Fruit fly (Drosophila melanogaster): Measurements from ENCODE around the gene kek6.

kek6 gene

DNA sequence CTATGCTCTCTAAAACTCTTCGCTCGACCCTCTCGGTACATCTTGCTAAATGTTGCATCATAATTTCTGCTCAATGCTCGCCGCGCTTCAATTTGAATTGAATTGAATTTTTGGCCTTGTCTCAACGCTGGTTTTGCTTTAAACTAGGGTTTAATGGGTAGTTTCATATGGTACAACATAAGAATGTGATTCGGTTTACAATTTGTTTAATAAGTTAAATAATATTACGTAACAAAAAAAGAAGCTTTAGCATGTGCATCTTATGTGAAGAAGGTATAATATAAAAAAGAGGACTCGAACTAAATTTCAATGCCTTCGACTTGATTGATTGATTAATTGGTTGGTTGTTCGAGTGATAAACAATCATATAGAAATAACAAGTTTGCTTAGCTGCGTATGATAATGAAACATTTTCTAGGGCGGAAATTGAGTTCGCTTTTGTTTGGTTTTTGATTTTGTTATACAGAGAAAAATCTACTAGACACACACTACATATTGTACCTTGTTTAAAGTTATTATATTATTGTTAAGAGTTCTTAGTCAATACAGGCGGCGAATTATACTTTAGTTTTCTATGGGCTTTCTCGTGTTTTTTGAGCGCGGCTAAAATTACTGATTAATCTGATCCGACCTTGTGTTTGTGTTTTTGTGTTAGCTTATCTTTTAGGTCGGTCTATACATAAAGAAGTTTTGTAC lies 24.1 kb upstream of the kek6 start:
- no peak for TF ChIP-seq Jra (GFP tag; optimal IDR thresholded peaks at IDR 0.05)
- TF ChIP-seq Hr78 (GFP tag; optimal IDR thresholded peaks at IDR 0.05) = no peak
- no peak for TF ChIP-seq dmrt93B (GFP tag; optimal IDR thresholded peaks at IDR 0.05)
- no peak for TF ChIP-seq Mio (GFP tag; optimal IDR thresholded peaks at IDR 0.05)
- no peak for TF ChIP-seq Dfd (GFP tag; optimal IDR thresholded peaks at IDR 0.05)
- TF ChIP-seq dl (GFP tag; optimal IDR thresholded peaks at IDR 0.05; ENCODE audit: insufficient read depth in 1 of 2, partially characterized antibody in 2 of 2) = no peak
- no peak for TF ChIP-seq psq (GFP tag; optimal IDR thresholded peaks at IDR 0.05)
- no peak for TF ChIP-seq brk (GFP tag; optimal IDR thresholded peaks at IDR 0.05)
- TF ChIP-seq tai (GFP tag; optimal IDR thresholded peaks at IDR 0.05) = no peak
- TF ChIP-seq Dif (GFP tag; optimal IDR thresholded peaks at IDR 0.05; ENCODE audit: partially characterized antibody) = no peak
- no peak for TF ChIP-seq Vsx2 (GFP tag; optimal IDR thresholded peaks at IDR 0.05; ENCODE audit: partially characterized antibody)
- TF ChIP-seq CG32264 (GFP tag; optimal IDR thresholded peaks at IDR 0.05) = no peak

DNA sequence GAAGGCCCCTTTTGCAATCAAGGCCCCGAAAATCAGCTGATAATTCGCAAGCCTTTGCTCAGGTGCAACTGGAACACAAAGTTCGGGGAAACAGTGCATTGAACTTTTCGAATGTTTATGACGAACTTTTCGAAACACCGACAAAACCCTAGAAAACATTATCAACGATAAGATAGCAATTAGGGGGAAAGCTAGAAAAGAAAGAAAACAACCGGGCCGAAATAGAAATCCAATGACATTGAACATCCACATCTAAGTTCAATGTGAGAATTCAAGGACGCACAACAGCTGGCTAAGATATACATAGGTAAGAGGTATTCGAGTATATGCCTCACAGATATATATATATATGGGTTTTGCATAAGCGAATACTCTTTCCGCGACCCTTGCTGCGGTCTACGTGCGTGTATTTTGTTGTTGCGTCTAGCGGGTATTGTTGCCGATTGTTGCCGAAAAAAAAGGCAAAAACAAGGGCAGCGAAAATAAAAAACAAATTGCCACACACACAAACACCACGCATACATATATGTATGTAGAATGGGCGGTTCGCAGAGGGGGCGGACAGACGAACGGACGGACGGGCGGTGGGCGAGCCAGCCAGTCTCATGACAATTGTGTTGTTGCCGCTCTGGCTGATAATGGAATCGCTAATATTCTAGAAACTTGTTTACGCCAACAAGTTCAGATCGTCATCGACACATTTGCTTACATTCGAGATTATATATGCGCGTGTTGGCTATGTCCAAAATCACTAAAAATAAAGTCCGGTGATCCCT lies 22.2 kb upstream of the kek6 start:
- TF ChIP-seq h (GFP tag; optimal IDR thresholded peaks at IDR 0.05) (peak; percentile 35), Jra (GFP tag; optimal IDR thresholded peaks at IDR 0.05) (no peak), jim (GFP tag; optimal IDR thresholded peaks at IDR 0.05) (no peak), br (GFP tag; optimal IDR thresholded peaks at IDR 0.05) (peak; percentile 69), sage (GFP tag; optimal IDR thresholded peaks at IDR 0.05) (peak; percentile 43), Hr83 (GFP tag; optimal IDR thresholded peaks at IDR 0.05; ENCODE audit: poor library complexity, severe bottlenecking) (peak; percentile 23), dmrt93B (GFP tag; optimal IDR thresholded peaks at IDR 0.05) (no peak), Dif (GFP tag; optimal IDR thresholded peaks at IDR 0.05; ENCODE audit: partially characterized antibody) (no peak), Rel (GFP tag; optimal IDR thresholded peaks at IDR 0.05) (peak; percentile 30), Rel (tag; optimal IDR thresholded peaks at IDR 0.05) (no peak), Hnf4 (GFP tag; optimal IDR thresholded peaks at IDR 0.05) (peak; percentile 44), Sp1 (GFP tag; optimal IDR thresholded peaks at IDR 0.05) (peak; percentile 48)

DNA sequence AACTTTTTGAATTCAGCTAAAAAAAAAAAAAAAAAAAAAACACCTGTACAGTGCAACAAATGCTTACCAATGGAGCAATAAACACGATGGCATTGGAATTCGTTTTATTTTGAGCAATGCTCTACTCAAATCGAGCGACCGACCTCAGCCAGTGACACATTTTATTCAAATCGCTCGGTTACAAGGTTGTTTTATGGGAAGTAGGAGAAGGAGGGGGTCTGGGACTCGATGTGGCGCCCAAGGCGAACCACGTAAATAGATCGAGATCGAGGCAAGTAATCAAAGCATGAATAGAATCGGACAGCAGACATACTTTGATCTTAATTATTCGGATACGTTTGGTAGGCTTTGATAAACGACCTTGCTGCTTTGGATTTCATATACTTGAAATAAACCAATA lies 18.7 kb upstream of the kek6 start:
- no peak for TF ChIP-seq CrebA (GFP tag; optimal IDR thresholded peaks at IDR 0.05; ENCODE audit: borderline replicate concordance)
- no peak for TF ChIP-seq Vsx2 (GFP tag; optimal IDR thresholded peaks at IDR 0.05; ENCODE audit: partially characterized antibody)
- TF ChIP-seq CG9705 (GFP tag; optimal IDR thresholded peaks at IDR 0.05) = no peak
- no peak for TF ChIP-seq HLH106 (tag; optimal IDR thresholded peaks at IDR 0.05)
- TF ChIP-seq N (GFP tag; optimal IDR thresholded peaks at IDR 0.05) = no peak
- TF ChIP-seq dl (GFP tag; optimal IDR thresholded peaks at IDR 0.05; ENCODE audit: insufficient read depth in 1 of 2, partially characterized antibody in 2 of 2) = no peak
- no peak for TF ChIP-seq foxo (GFP tag; optimal IDR thresholded peaks at IDR 0.05)
- no peak for TF ChIP-seq ey (GFP tag; optimal IDR thresholded peaks at IDR 0.05)
- no peak for TF ChIP-seq Hnf4 (GFP tag; optimal IDR thresholded peaks at IDR 0.05)
- TF ChIP-seq Myc (optimal IDR thresholded peaks at IDR 0.05) = no peak
- TF ChIP-seq OdsH (GFP tag; optimal IDR thresholded peaks at IDR 0.05) = no peak
- no peak for TF ChIP-seq Hr83 (GFP tag; optimal IDR thresholded peaks at IDR 0.05; ENCODE audit: poor library complexity, severe bottlenecking)
- no peak for TF ChIP-seq rgr (GFP tag; optimal IDR thresholded peaks at IDR 0.05)
- no peak for TF ChIP-seq h (GFP tag; optimal IDR thresholded peaks at IDR 0.05)
- TF ChIP-seq Rel (GFP tag; optimal IDR thresholded peaks at IDR 0.05) = no peak
- no peak for TF ChIP-seq Rel (tag; optimal IDR thresholded peaks at IDR 0.05)
- no peak for TF ChIP-seq Abd-B (GFP tag; optimal IDR thresholded peaks at IDR 0.05)
- TF ChIP-seq GATAd (GFP tag; optimal IDR thresholded peaks at IDR 0.05) = no peak
- TF ChIP-seq Mio (GFP tag; optimal IDR thresholded peaks at IDR 0.05) = no peak
- no peak for TF ChIP-seq psq (GFP tag; optimal IDR thresholded peaks at IDR 0.05)
- TF ChIP-seq pan (optimal IDR thresholded peaks at IDR 0.05) = no peak

dm6 chr3R:31603655-31604054 lies 18.3 kb upstream of the kek6 start:
- TF ChIP-seq lola (GFP tag; optimal IDR thresholded peaks at IDR 0.05) (no peak), Sp1 (GFP tag; optimal IDR thresholded peaks at IDR 0.05) (no peak), Vsx2 (GFP tag; optimal IDR thresholded peaks at IDR 0.05; ENCODE audit: partially characterized antibody) (no peak), ey (GFP tag; optimal IDR thresholded peaks at IDR 0.05) (no peak), rgr (GFP tag; optimal IDR thresholded peaks at IDR 0.05) (no peak), dsf (GFP tag; optimal IDR thresholded peaks at IDR 0.05; ENCODE audit: borderline replicate concordance) (no peak), br (GFP tag; optimal IDR thresholded peaks at IDR 0.05) (no peak), Hnf4 (GFP tag; optimal IDR thresholded peaks at IDR 0.05) (no peak), woc (GFP tag; optimal IDR thresholded peaks at IDR 0.05) (no peak), brk (GFP tag; optimal IDR thresholded peaks at IDR 0.05) (no peak), N (GFP tag; optimal IDR thresholded peaks at IDR 0.05) (no peak), jim (GFP tag; optimal IDR thresholded peaks at IDR 0.05) (no peak), GATAd (GFP tag; optimal IDR thresholded peaks at IDR 0.05) (no peak), Dif (GFP tag; optimal IDR thresholded peaks at IDR 0.05; ENCODE audit: partially characterized antibody) (no peak), Mio (GFP tag; optimal IDR thresholded peaks at IDR 0.05) (no peak), dl (GFP tag; optimal IDR thresholded peaks at IDR 0.05; ENCODE audit: insufficient read depth in 1 of 2, partially characterized antibody in 2 of 2) (no peak), CG32264 (GFP tag; optimal IDR thresholded peaks at IDR 0.05) (no peak), Abd-B (GFP tag; optimal IDR thresholded peaks at IDR 0.05) (no peak)
